Fruit fly (Drosophila melanogaster) Kc167 (cell line): Measurements from ENCODE around the gene CG43739.

Experiments
- Myc ChIP-seq: fragments of >200 bp; optimal IDR thresholded peaks from 2 replicates; lab custom pipeline; 2017; ENCODE audit warnings: missing external identifiers
- Sin3A ChIP-seq: fragments of >200 bp; optimal IDR thresholded peaks from 2 replicates; lab custom pipeline; 2018; ENCODE audit warnings: missing external identifiers
- insv ChIP-seq: fragments of >200 bp; optimal IDR thresholded peaks from 3 replicates; lab custom pipeline; 2018; ENCODE audit warnings: missing external identifiers
- psq ChIP-seq: fragments of >200 bp; optimal IDR thresholded peaks from 2 replicates; lab custom pipeline; 2017; ENCODE audit warnings: missing external identifiers
- ttk ChIP-seq: sonication (Bioruptor generic); optimal IDR thresholded peaks from 2 replicates; lab custom pipeline; 2017; ENCODE audit warnings: missing external identifiers

- TF ChIP-seq Myc (lab: Kevin White, UChicago): no peak
- TF ChIP-seq Sin3A (lab: Kevin White, UChicago): no peak
- TF ChIP-seq insv (lab: Kevin White, UChicago): no peak
- no peak for TF ChIP-seq ttk (lab: Kevin White, UChicago)
- TF ChIP-seq psq (lab: Kevin White, UChicago): no peak
Observed at dm6 chr2L:20881353-20882079, 37.2 kb downstream of the CG43739 start.
